Fruit fly (Drosophila melanogaster): ENCODE data around the gene osa.

The osa gene

DNA sequence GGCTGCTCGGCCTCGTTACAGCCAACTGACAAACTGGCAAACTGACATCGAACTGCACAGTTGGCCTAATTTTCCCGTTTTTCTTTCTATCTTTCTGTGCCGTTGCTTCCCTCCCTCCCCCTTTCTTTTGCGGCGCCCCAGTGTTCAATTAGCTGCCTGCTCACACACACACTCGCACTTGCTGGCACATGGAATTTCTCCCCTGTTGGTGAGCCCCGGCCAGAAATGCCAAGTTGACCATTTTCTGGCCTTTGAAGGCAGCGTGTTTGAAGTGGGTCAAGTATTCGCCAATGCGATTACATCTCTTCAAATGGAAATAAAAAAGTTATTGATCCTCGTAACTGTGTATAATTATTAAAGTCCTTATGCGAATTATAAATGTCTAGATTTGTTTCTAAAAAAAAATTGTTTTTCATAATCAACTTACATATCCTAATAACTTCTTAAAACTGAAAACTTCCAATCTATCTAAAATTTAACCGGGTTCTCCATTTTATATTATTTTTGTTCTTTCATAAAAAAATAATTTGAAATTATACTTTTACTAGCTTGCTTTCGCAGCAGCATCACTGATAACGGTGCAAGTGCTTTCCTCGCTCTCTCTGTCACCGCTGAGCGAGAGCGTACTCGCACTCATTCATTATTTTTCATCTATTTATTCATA is 37.4 kb downstream of the osa start (continued):
- TF ChIP-seq Mad (GFP tag; optimal IDR thresholded peaks at IDR 0.05), result no peak
- no peak for TF ChIP-seq Hand (GFP tag; optimal IDR thresholded peaks at IDR 0.05)
- TF ChIP-seq CG14667 (GFP tag; IDR thresholded peaks at IDR 0.05), result no peak
- TF ChIP-seq CrebB (tag; optimal IDR thresholded peaks at IDR 0.05), result no peak
- TF ChIP-seq lilli (GFP tag; optimal IDR thresholded peaks at IDR 0.05), result peak; percentile 40
- no peak for TF ChIP-seq ci (GFP tag; IDR thresholded peaks at IDR 0.05)
- no peak for TF ChIP-seq CG34224 (GFP tag; IDR thresholded peaks at IDR 0.05; ENCODE audit: partially characterized antibody)
- no peak for TF ChIP-seq ab (GFP tag; optimal IDR thresholded peaks at IDR 0.05)
- TF ChIP-seq CHES-1-like (GFP tag; optimal IDR thresholded peaks at IDR 0.05), result no peak
- peak; percentile 31 for TF ChIP-seq Chrac-16 (GFP tag; optimal IDR thresholded peaks at IDR 0.05)
- no peak for TF ChIP-seq CkIIα-i1 (GFP tag; IDR thresholded peaks at IDR 0.05)
- TF ChIP-seq Sox102F (GFP tag; optimal IDR thresholded peaks at IDR 0.05), result no peak
- TF ChIP-seq CG4707 (GFP tag; optimal IDR thresholded peaks at IDR 0.05), result no peak
- peak; percentile 44 for TF ChIP-seq CG10267 (tag; optimal IDR thresholded peaks at IDR 0.05)
- TF ChIP-seq CG6765 (GFP tag; optimal IDR thresholded peaks at IDR 0.05), result no peak
- no peak for TF ChIP-seq CG31365 (tag; optimal IDR thresholded peaks at IDR 0.05)
- no peak for TF ChIP-seq CG18011 (GFP tag; optimal IDR thresholded peaks at IDR 0.05)
- peak; percentile 44 for TF ChIP-seq CG10462 (GFP tag; optimal IDR thresholded peaks at IDR 0.05)
- peak; percentile 69 for TF ChIP-seq nmo (GFP tag; optimal IDR thresholded peaks at IDR 0.05)
- TF ChIP-seq CG2678 (tag; optimal IDR thresholded peaks at IDR 0.05), result peak; percentile 70
- TF ChIP-seq CG33213 (GFP tag; optimal IDR thresholded peaks at IDR 0.05), result no peak
- no peak for TF ChIP-seq gfzf (GFP tag; optimal IDR thresholded peaks at IDR 0.05)
- TF ChIP-seq C15 (GFP tag; IDR thresholded peaks at IDR 0.05), result no peak
- TF ChIP-seq bigmax (GFP tag; optimal IDR thresholded peaks at IDR 0.05), result no peak
- no peak for TF ChIP-seq D (optimal IDR thresholded peaks at IDR 0.05)
- peak; percentile 55 for TF ChIP-seq D (GFP tag; optimal IDR thresholded peaks at IDR 0.05)
- no peak for TF ChIP-seq CG5953 (GFP tag; IDR thresholded peaks at IDR 0.05)
- TF ChIP-seq en (GFP tag; optimal IDR thresholded peaks at IDR 0.05), result no peak
- peak; percentile 35 for TF ChIP-seq Hmr (GFP tag; optimal IDR thresholded peaks at IDR 0.05)
- TF ChIP-seq chm (GFP tag; IDR thresholded peaks at IDR 0.05), result no peak
- TF ChIP-seq fru (optimal IDR thresholded peaks at IDR 0.05), result no peak
- TF ChIP-seq rib (GFP tag; IDR thresholded peaks at IDR 0.05), result no peak; the same call in 1 of the 2 replicates
- no peak for TF ChIP-seq ro (GFP tag; IDR thresholded peaks at IDR 0.05)
- peak; percentile 68 for TF ChIP-seq CG12769 (tag; optimal IDR thresholded peaks at IDR 0.05)
- no peak for TF ChIP-seq tup (GFP tag; optimal IDR thresholded peaks at IDR 0.05)
- no peak for TF ChIP-seq CG17612 (GFP tag; IDR thresholded peaks at IDR 0.05)
- no peak for TF ChIP-seq slbo (GFP tag; IDR thresholded peaks at IDR 0.05)
- TF ChIP-seq CG32772 (GFP tag; IDR thresholded peaks at IDR 0.05), result no peak
- TF ChIP-seq Optix (GFP tag; IDR thresholded peaks at IDR 0.05), result no peak
- TF ChIP-seq CG7556 (GFP tag; optimal IDR thresholded peaks at IDR 0.05), result peak; percentile 80
- TF ChIP-seq hth (optimal IDR thresholded peaks at IDR 0.05), result no peak
- TF ChIP-seq CG30403 (GFP tag; optimal IDR thresholded peaks at IDR 0.05), result peak; percentile 74
- TF ChIP-seq CG16813 (GFP tag; IDR thresholded peaks at IDR 0.05; ENCODE audit: partially characterized antibody), result no peak
- TF ChIP-seq lbe (GFP tag; optimal IDR thresholded peaks at IDR 0.05), result no peak
- no peak for TF ChIP-seq Tbp (GFP tag; optimal IDR thresholded peaks at IDR 0.05)
- no peak for TF ChIP-seq CG31224 (GFP tag; IDR thresholded peaks at IDR 0.05)
- no peak for TF ChIP-seq MTF-1 (GFP tag; optimal IDR thresholded peaks at IDR 0.05; ENCODE audit: borderline replicate concordance)
- TF ChIP-seq salm (tag; optimal IDR thresholded peaks at IDR 0.05), result no peak
- no peak for TF ChIP-seq ash1 (GFP tag; optimal IDR thresholded peaks at IDR 0.05)
- TF ChIP-seq CG16815 (GFP tag; optimal IDR thresholded peaks at IDR 0.05), result peak; percentile 32
- no peak for TF ChIP-seq CG10565 (GFP tag; optimal IDR thresholded peaks at IDR 0.05)
- TF ChIP-seq CG1602 (GFP tag; optimal IDR thresholded peaks at IDR 0.05), result no peak
